Fruit fly (Drosophila melanogaster): ENCODE measurements around the gene CG12099.

The CG12099 gene

dm6 chr3L:1584003-1584402 is 25.7 kb upstream of the CG12099 start (continued):
- TF ChIP-seq sc (optimal IDR thresholded peaks at IDR 0.05), result no peak
- TF ChIP-seq sc (GFP tag; optimal IDR thresholded peaks at IDR 0.05), result peak; percentile 67
- TF ChIP-seq Dip2 (GFP tag; IDR thresholded peaks at IDR 0.05), result no peak
- peak; percentile 16 for TF ChIP-seq Six4 (GFP tag; optimal IDR thresholded peaks at IDR 0.05)
- TF ChIP-seq ken (GFP tag; IDR thresholded peaks at IDR 0.05), result peak; percentile 64; the same call in 2 of the 3 replicates
- TF ChIP-seq CG18599 (GFP tag; optimal IDR thresholded peaks at IDR 0.05), result no peak
- TF ChIP-seq sens-2 (GFP tag; IDR thresholded peaks at IDR 0.05), result peak; percentile 53; the same call in 1 of the 2 replicates
- no peak for TF ChIP-seq Elba2 (GFP tag; optimal IDR thresholded peaks at IDR 0.05)
- no peak for TF ChIP-seq repo (GFP tag; optimal IDR thresholded peaks at IDR 0.05)
- 0 out of 2 replicates have a peak, but pooled peaks have one; percentile 24 for TF ChIP-seq dan (GFP tag; IDR thresholded peaks at IDR 0.05)
- no peak for TF ChIP-seq B-H2 (GFP tag; optimal IDR thresholded peaks at IDR 0.05)
- peak; percentile 66 for TF ChIP-seq grau (tag; optimal IDR thresholded peaks at IDR 0.05)
- TF ChIP-seq MTF-1 (GFP tag; optimal IDR thresholded peaks at IDR 0.05; ENCODE audit: borderline replicate concordance), result no peak
- TF ChIP-seq trem (tag; optimal IDR thresholded peaks at IDR 0.05), result peak; percentile 0
- peak; percentile 58 for TF ChIP-seq stc (GFP tag; IDR thresholded peaks at IDR 0.05)
- no peak for TF ChIP-seq CG2889 (GFP tag; IDR thresholded peaks at IDR 0.05)
- no peak for TF ChIP-seq CG7963 (GFP tag; IDR thresholded peaks at IDR 0.05; ENCODE audit: partially characterized antibody)
- no peak for TF ChIP-seq Poxn (GFP tag; IDR thresholded peaks at IDR 0.05)
- no peak for TF ChIP-seq mld (GFP tag; IDR thresholded peaks at IDR 0.05; ENCODE audit: partially characterized antibody)
- no peak for TF ChIP-seq D19A (tag; optimal IDR thresholded peaks at IDR 0.05)
- TF ChIP-seq gsb (GFP tag; IDR thresholded peaks at IDR 0.05), result no peak
- TF ChIP-seq Ssrp (tag; optimal IDR thresholded peaks at IDR 0.05), result peak; percentile 71
- TF ChIP-seq Mad (GFP tag; optimal IDR thresholded peaks at IDR 0.05), result peak; percentile 39
- TF ChIP-seq CG8089 (GFP tag; optimal IDR thresholded peaks at IDR 0.05), result peak; percentile 38
- TF ChIP-seq sima (GFP tag; optimal IDR thresholded peaks at IDR 0.05), result no peak
- TF ChIP-seq CG4404 (GFP tag; IDR thresholded peaks at IDR 0.05), result peak; percentile 72
- no peak for TF ChIP-seq stwl (tag; optimal IDR thresholded peaks at IDR 0.05)

dm6 chr3L:1580821-1581220 is 22.5 kb upstream of the CG12099 start:
- TF ChIP-seq CG10274 (GFP tag; optimal IDR thresholded peaks at IDR 0.05), result peak; percentile 90
- TF ChIP-seq eve (GFP tag; optimal IDR thresholded peaks at IDR 0.05), result peak in 1 of 2 experiments; percentile 78
- no peak for TF ChIP-seq usp (GFP tag; optimal IDR thresholded peaks at IDR 0.05)
- peak; percentile 9 for TF ChIP-seq Ets65A (GFP tag)

- peak; percentile 88 for TF ChIP-seq sr (GFP tag; IDR thresholded peaks at IDR 0.05)
- no peak for TF ChIP-seq TFAM (GFP tag; optimal IDR thresholded peaks at IDR 0.05)
- TF ChIP-seq sd (tag; optimal IDR thresholded peaks at IDR 0.05), result peak; percentile 71
- no peak for TF ChIP-seq ato (GFP tag; IDR thresholded peaks at IDR 0.05; ENCODE audit: partially characterized antibody)
- TF ChIP-seq GATAe (GFP tag; conservative IDR thresholded peaks at IDR 0.05), result no peak
- peak; percentile 46 for TF ChIP-seq CG10543 (GFP tag; optimal IDR thresholded peaks at IDR 0.05)
- TF ChIP-seq chinmo (GFP tag; IDR thresholded peaks at IDR 0.05; ENCODE audit: partially characterized antibody), result 0 out of 4 replicates have a peak, but pooled peaks have one; percentile 23
- TF ChIP-seq CG12769 (tag; optimal IDR thresholded peaks at IDR 0.05), result peak; percentile 79
- TF ChIP-seq prd (optimal IDR thresholded peaks at IDR 0.05), result no peak
- no peak for TF ChIP-seq prd (GFP tag; IDR thresholded peaks at IDR 0.05)
- peak; percentile 79 for TF ChIP-seq crol (GFP tag; IDR thresholded peaks at IDR 0.05)
- TF ChIP-seq Sox100B (GFP tag; optimal IDR thresholded peaks at IDR 0.05), result no peak
- TF ChIP-seq ERR (GFP tag; optimal IDR thresholded peaks at IDR 0.05), result no peak
- 0 out of 3 replicates have a peak, but pooled peaks have one; percentile 9 for TF ChIP-seq ci (GFP tag; IDR thresholded peaks at IDR 0.05)
These were observed 21.9 kb upstream of the CG12099 start for dm6 chr3L:1580194-1580593.
